Fruit fly (Drosophila melanogaster): ENCODE results near the gene JMJD6.

The JMJD6 gene

DNA sequence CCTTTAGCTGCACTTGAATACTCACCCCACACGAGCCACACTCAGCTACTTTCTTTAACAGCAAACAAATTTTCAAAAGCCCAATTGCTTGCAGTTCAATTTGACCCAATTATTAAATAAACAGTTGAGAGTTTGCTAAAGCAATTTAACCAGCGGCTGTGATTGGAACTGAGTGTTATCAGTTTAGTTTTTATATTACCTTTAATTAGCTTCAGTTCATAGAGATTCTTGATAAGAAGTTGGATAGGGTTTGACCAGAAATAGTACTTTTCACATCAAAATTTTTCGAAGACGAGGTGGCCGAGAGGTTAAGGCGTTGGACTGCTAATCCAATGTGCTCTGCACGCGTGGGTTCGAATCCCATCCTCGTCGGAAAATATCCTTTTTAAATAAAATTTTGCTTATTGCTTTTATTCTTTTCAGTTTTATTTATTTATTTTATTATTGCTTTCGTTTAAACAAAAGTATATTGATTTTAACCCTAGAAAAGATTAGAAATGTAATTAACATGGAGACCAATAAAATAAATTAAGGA, 34.1 kb upstream of the JMJD6 start (continued):
- TF ChIP-seq CG6791 (GFP tag; IDR thresholded peaks at IDR 0.05; ENCODE audit: partially characterized antibody) (peak; percentile 74), CG14860 (GFP tag; IDR thresholded peaks at IDR 0.05; ENCODE audit: partially characterized antibody) (0 out of 3 replicates have a peak, but pooled peaks have one; percentile 35), Bdp1 (GFP tag; optimal IDR thresholded peaks at IDR 0.05) (peak; percentile 94), Med (GFP tag) (peak; percentile 25), Vsx1 (GFP tag; optimal IDR thresholded peaks at IDR 0.05) (peak; percentile 85), B-H2 (GFP tag; optimal IDR thresholded peaks at IDR 0.05) (no peak), CG8290 (GFP tag; optimal IDR thresholded peaks at IDR 0.05) (no peak), CG8290 (tag; optimal IDR thresholded peaks at IDR 0.05) (peak in 1 of 2 experiments; percentile 22), Lim3 (GFP tag; IDR thresholded peaks at IDR 0.05) (peak; percentile 19; the same call in 1 of the 2 replicates), CG5180 (GFP tag; optimal IDR thresholded peaks at IDR 0.05) (no peak)

DNA sequence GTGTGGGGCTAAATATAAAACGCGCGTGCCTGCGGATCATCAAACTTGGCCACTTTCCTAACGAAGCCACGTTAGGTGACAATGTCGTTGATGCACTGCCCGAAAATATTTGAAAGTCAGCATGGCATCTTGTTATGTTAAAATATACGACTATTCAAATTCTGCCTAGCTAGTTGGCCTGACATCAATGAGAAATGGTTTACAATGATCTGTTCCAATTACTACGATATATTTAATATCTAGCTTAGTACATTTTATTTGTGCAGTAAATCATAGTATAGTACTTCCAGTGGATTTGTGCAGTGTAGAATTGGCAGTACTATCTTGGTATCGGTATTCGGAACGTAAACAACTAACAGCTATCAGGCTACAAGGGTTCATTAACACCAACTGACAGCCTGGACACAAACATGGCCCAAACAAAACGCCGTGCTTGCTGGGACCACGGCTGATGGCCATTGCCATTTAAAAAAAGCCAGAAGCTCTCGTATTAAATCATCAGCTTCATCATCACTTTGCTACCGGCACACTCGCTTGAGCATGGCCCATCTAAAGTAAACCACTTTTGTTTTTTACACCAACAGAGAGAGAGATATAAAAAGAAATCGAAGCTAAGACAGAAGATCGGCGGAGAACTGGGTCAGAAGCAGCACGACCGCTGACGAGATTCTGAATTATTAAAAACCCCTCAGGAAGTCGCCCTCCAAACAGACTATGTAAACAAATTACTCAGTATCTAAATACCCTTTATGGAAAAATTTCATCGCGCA, 33.4 kb upstream of the JMJD6 start:
- TF ChIP-seq Ets65A (GFP tag) (peak; percentile 74), bsh (GFP tag; optimal IDR thresholded peaks at IDR 0.05) (peak in 1 of 2 experiments; percentile 14), CG8290 (GFP tag; optimal IDR thresholded peaks at IDR 0.05) (no peak), CG8290 (tag; optimal IDR thresholded peaks at IDR 0.05) (peak in 1 of 2 experiments; percentile 7), CG4617 (GFP tag; optimal IDR thresholded peaks at IDR 0.05; ENCODE audit: borderline replicate concordance) (no peak), mam (GFP tag; optimal IDR thresholded peaks at IDR 0.05) (no peak), HmgD (GFP tag; optimal IDR thresholded peaks at IDR 0.05) (no peak), Med (GFP tag) (peak; percentile 58), CG1603 (tag; optimal IDR thresholded peaks at IDR 0.05) (peak; percentile 6), CG12391 (tag; optimal IDR thresholded peaks at IDR 0.05) (peak; percentile 0), Blimp-1 (GFP tag; optimal IDR thresholded peaks at IDR 0.05) (peak; percentile 52), row (GFP tag; IDR thresholded peaks at IDR 0.05) (peak; percentile 36; the same call in 2 of the 3 replicates), Xrp1 (GFP tag; IDR thresholded peaks at IDR 0.05) (0 out of 2 replicates have a peak, but pooled peaks have one; percentile 15), nerfin-2 (GFP tag; IDR thresholded peaks at IDR 0.05; ENCODE audit: partially characterized antibody) (no peak), Sox102F (GFP tag; optimal IDR thresholded peaks at IDR 0.05) (peak; percentile 2)

DNA sequence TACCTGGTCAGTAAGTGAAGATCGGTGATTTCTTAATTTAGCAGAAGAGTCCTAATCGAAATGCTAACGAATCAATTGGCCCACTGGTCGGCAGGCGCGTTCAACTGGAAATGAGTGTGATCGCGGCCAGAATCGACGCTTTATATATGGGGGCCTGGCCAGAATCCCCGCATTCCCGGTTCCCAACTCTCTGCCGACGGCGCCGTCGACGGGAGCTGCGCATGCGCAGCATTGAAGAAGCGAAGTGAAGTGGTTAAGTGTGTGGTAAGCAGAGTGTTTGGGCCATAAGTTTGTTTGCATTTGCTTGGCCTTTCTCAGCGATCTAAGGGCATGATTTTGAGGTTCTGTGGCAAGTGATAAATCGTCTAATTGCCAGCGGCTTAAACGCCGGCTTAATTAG, 31.8 kb upstream of the JMJD6 start, which contains the start of gene CG13857:
CG13857 (minus strand) TSS at position 101 of the 400 bp plus-strand sequence.
- TF ChIP-seq CG14667 (GFP tag; IDR thresholded peaks at IDR 0.05) (no peak), CG12071 (GFP tag; optimal IDR thresholded peaks at IDR 0.05) (no peak), CG1832 (GFP tag; optimal IDR thresholded peaks at IDR 0.05) (no peak), Atf6 (GFP tag; IDR thresholded peaks at IDR 0.05) (no peak), YL-1 (GFP tag; optimal IDR thresholded peaks at IDR 0.05) (no peak), CG3281 (GFP tag; optimal IDR thresholded peaks at IDR 0.05) (no peak), hb (GFP tag; IDR thresholded peaks at IDR 0.05; ENCODE audit: partially characterized antibody) (no peak), peb (GFP tag; IDR thresholded peaks at IDR 0.05) (no peak), Fer3 (tag; optimal IDR thresholded peaks at IDR 0.05) (no peak), mirr (GFP tag; optimal IDR thresholded peaks at IDR 0.05) (no peak), jing (GFP tag; optimal IDR thresholded peaks at IDR 0.05) (no peak), so (GFP tag; IDR thresholded peaks at IDR 0.05) (no peak), CG6854 (GFP tag; optimal IDR thresholded peaks at IDR 0.05) (no peak), disco-r (GFP tag; optimal IDR thresholded peaks at IDR 0.05) (no peak), CG13296 (GFP tag; optimal IDR thresholded peaks at IDR 0.05) (no peak), gsb-n (tag; optimal IDR thresholded peaks at IDR 0.05) (no peak), CG16779 (GFP tag; IDR thresholded peaks at IDR 0.05) (no peak), CG12155 (GFP tag; optimal IDR thresholded peaks at IDR 0.05) (no peak), fu2 (GFP tag; optimal IDR thresholded peaks at IDR 0.05) (no peak), klu (GFP tag; IDR thresholded peaks at IDR 0.05) (no peak)

Measured in whole organism, embryonic.